Fruit fly (Drosophila melanogaster): ENCODE results near the gene CG7342.

DNA sequence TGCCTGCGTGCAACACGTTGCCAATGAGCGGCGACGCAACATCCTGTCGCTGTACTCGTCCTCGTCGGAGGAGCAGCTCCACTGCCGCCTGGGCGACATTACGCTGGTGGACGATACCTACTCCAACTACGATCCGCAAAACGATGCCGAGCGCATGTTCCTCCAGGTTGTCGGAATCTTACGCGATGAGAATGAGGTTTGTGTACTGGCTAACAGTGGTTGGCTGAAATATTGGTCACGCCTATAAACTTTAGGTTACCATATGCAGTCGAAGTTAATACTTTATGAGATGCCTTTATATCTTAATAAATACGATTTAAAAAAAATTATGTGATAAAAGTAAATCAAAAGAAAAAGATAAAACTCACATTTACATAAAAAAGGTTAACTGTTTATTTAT, 16.9 kb upstream of the CG7342 start:
- TF ChIP-seq Dll (optimal IDR thresholded peaks at IDR 0.05): no peak
- no peak for TF ChIP-seq psq (optimal IDR thresholded peaks at IDR 0.05)
- TF ChIP-seq CG8478 (optimal IDR thresholded peaks at IDR 0.05): no peak
- TF ChIP-seq EcR (GFP tag; optimal IDR thresholded peaks at IDR 0.05): no peak

All from whole organism.